Worm (Caenorhabditis elegans): Measurements from ENCODE around the gene twk-14.

DNA sequence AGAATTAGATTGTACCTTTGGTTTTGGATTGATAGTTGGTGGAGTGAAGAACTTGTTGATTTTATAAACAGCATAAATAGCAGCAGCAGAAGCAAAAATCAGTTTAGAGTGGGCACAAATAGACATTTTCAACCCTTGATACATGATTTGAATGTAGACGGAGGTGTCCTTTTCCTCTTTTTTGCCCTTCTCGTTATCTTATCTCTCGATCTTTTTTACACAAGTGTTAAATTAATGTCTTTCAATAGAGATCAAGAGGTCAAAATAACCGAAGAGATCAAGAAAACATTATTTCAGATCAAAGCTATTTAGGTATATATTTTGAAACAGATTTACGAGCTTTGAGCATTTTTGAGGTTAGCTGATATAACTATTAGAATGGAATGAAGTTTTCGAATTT is 16.4 kb upstream of the twk-14 start, which contains the start of gene cdr-7:
- no peak for TF ChIP-seq him-1 (tag; optimal IDR thresholded peaks at IDR 0.05)
- TF ChIP-seq dao-5 (tag; optimal IDR thresholded peaks at IDR 0.05), result no peak
